Worm (Caenorhabditis elegans) whole organism, L1 larva: ENCODE results near the gene F47B10.6.

Source experiments
- mdl-1 ChIP-seq, 2 experiments: fragments of 150-350 bp; optimal IDR thresholded peaks; 2 replicates each; lab custom pipeline; 2014 to 2017; ENCODE audit warnings: missing biosample characterization in 2 of 2, missing genetic modification characterization in 2 of 2, inconsistent platforms in 1 of 2
- mef-2 ChIP-seq: fragments of 150-350 bp; optimal IDR thresholded peaks from 2 replicates; lab custom pipeline; 2014; ENCODE audit warnings: missing biosample characterization, missing genetic modification characterization
- nhr-237 ChIP-seq: fragments of 150-350 bp; optimal IDR thresholded peaks from 2 replicates; lab custom pipeline; 2014; ENCODE audit warnings: missing biosample characterization, missing genetic modification characterization
- snpc-4 ChIP-seq: fragments of 150-350 bp; optimal IDR thresholded peaks from 2 replicates; lab custom pipeline; 2014; ENCODE audit warnings: missing biosample characterization, missing genetic modification characterization

DNA sequence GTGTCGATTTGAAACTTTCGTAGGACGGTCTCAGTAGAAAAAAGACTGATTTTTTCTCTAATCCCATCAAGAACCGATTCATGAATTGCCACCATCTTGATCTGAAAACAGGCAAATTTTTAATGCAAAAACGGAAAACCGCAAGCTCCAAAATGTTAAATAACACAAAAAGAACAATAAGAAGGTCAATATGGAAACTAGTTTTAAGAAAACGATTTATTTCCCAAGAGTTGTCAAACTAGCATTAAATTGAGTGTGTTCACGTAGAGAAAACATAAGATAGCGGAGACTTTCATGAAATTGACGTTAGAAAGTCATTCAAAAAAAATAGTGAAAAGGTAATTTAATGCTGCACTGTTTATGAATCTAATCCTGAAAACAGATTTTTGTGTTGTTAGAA lies 25.7 kb downstream of the F47B10.6 start, which contains the start of gene F47B10.9:
- TF ChIP-seq snpc-4 (tag; lab: Kevin White, UChicago) (no peak), nhr-237 (tag; lab: Kevin White, UChicago) (no peak), mef-2 (tag; lab: Kevin White, UChicago) (no peak), mdl-1 (tag; optimal IDR thresholded peaks at IDR 0.05; lab: Kevin White, UChicago) (no peak)
